Worm (Caenorhabditis elegans) whole organism, L4 larva: ENCODE results near the gene ifa-4.

Experiments
- D1046.2 ChIP-seq: fragments of 200-800 bp; sonication (Bioruptor generic); IDR thresholded peaks from 2 replicates; pipeline ENCODE4 v1.3.6; 2022; ENCODE audit warnings: missing genetic modification characterization, missing compliant biosample characterization
- T20F7.1 ChIP-seq: fragments of 200-800 bp; sonication (Bioruptor generic); optimal IDR thresholded peaks from 2 replicates; lab custom pipeline; 2018; ENCODE audit warnings: mild to moderate bottlenecking, missing genetic modification characterization, missing compliant biosample characterization
- Y48G9A.11 ChIP-seq: fragments of 200-800 bp; sonication (Bioruptor generic); IDR thresholded peaks from 2 replicates; pipeline ENCODE4 v1.3.6; 2022; ENCODE audit warnings: missing genetic modification reagents, missing genetic modification characterization, missing compliant biosample characterization
- Y75B8A.6 ChIP-seq: fragments of 200-800 bp; sonication (Bioruptor generic); IDR thresholded peaks from 2 replicates; pipeline ENCODE4 v1.3.6; 2022; ENCODE audit warnings: missing genetic modification reagents, missing genetic modification characterization, missing compliant biosample characterization
- aha-1 ChIP-seq: fragments of 150-350 bp; peaks from one replicate; lab custom pipeline; 2014; ENCODE audit warnings: missing biosample characterization, missing genetic modification characterization
- ama-1 ChIP-seq: fragments of 150-350 bp; optimal IDR thresholded peaks from 2 replicates; lab custom pipeline; 2014; ENCODE audit warnings: inconsistent platforms, mixed read lengths
- daf-16 ChIP-seq, 3 experiments: sonication (generic microtip); optimal IDR thresholded peaks; 2 replicates each; lab custom pipeline; 2016 to 2017; ENCODE audit warnings: missing genetic modification characterization in 3 of 3, missing genetic modification reagents in 3 of 3, mild to moderate bottlenecking in 2 of 3, missing compliant biosample characterization in 2 of 3, missing biosample characterization in 1 of 3, moderate library complexity in 1 of 3
- dmd-6 ChIP-seq: fragments of 200-800 bp; sonication (Bioruptor generic); IDR thresholded peaks from 2 replicates; pipeline ENCODE4 v1.3.6; 2022; ENCODE audit warnings: missing genetic modification reagents, missing genetic modification characterization, missing compliant biosample characterization
- dpl-1 ChIP-seq: fragments of 150-350 bp; optimal IDR thresholded peaks from 2 replicates; lab custom pipeline; 2014; ENCODE audit warnings: missing biosample characterization, missing genetic modification reagents, missing genetic modification characterization
- duxl-1 ChIP-seq: sonication (generic microtip); optimal IDR thresholded peaks from 2 replicates; lab custom pipeline; 2016; ENCODE audit warnings: mild to moderate bottlenecking, missing genetic modification characterization, moderate library complexity, missing compliant biosample characterization; ENCODE audit not compliant: poor library complexity
- dve-1 ChIP-seq: sonication (generic microtip); optimal IDR thresholded peaks from 2 replicates; lab custom pipeline; 2017; ENCODE audit warnings: antibody characterized with exemption, mild to moderate bottlenecking, missing genetic modification characterization, missing compliant biosample characterization; ENCODE audit not compliant: insufficient read depth
- egl-27 ChIP-seq: sonication (generic microtip); optimal IDR thresholded peaks from 3 replicates; lab custom pipeline; 2017; ENCODE audit warnings: missing biosample characterization, missing genetic modification reagents, missing genetic modification characterization
- fkh-10 ChIP-seq: fragments of 150-350 bp; optimal IDR thresholded peaks from 2 replicates; lab custom pipeline; 2014; ENCODE audit warnings: missing biosample characterization, missing genetic modification reagents, missing genetic modification characterization
- hlh-11 ChIP-seq: fragments of 200-800 bp; sonication (Bioruptor generic); optimal IDR thresholded peaks from 2 replicates; lab custom pipeline; 2018; ENCODE audit warnings: mild to moderate bottlenecking, missing genetic modification characterization, missing compliant biosample characterization
- hlh-30 ChIP-seq: sonication (generic microtip); optimal IDR thresholded peaks from 2 replicates; lab custom pipeline; 2017; ENCODE audit warnings: antibody characterized with exemption, mild to moderate bottlenecking, missing genetic modification characterization, missing compliant biosample characterization; ENCODE audit not compliant: insufficient read depth
- lsy-2 ChIP-seq, 2 experiments: fragments of 150-350 bp in 1 of 2; sonication (generic microtip) in 1 of 2; optimal IDR thresholded peaks; 2 replicates each; lab custom pipeline; 2014 to 2017; ENCODE audit warnings: missing biosample characterization in 2 of 2, missing genetic modification characterization in 2 of 2
- mxl-2 ChIP-seq: fragments of 200-800 bp; sonication (Bioruptor generic); conservative IDR thresholded peaks from 2 replicates; pipeline ENCODE4 v1.3.6; 2022; ENCODE audit warnings: missing genetic modification reagents, missing genetic modification characterization, missing compliant biosample characterization
- mxl-3 ChIP-seq: fragments of 200-800 bp; sonication (Bioruptor generic); optimal IDR thresholded peaks from 2 replicates; lab custom pipeline; 2018; ENCODE audit warnings: mild to moderate bottlenecking, missing genetic modification characterization, missing compliant biosample characterization
- nhr-111 ChIP-seq: fragments of 200-800 bp; sonication (Bioruptor generic); optimal IDR thresholded peaks from 2 replicates; lab custom pipeline; 2018; ENCODE audit warnings: mild to moderate bottlenecking, missing genetic modification characterization, missing compliant biosample characterization
- nhr-25 ChIP-seq: sonication (generic microtip); optimal IDR thresholded peaks from 2 replicates; lab custom pipeline; 2017; ENCODE audit warnings: missing genetic modification characterization, mild to moderate bottlenecking, missing compliant biosample characterization, antibody characterized with exemption, moderate library complexity, borderline replicate concordance; ENCODE audit not compliant: insufficient read depth
- nhr-28 ChIP-seq: fragments of 150-350 bp; optimal IDR thresholded peaks from 2 replicates; lab custom pipeline; 2014; ENCODE audit warnings: missing biosample characterization, missing genetic modification characterization
- nhr-42 ChIP-seq: fragments of 200-800 bp; sonication (Bioruptor generic); IDR thresholded peaks from 2 replicates; pipeline ENCODE4 v1.3.6; 2022; ENCODE audit warnings: missing genetic modification characterization, missing compliant biosample characterization
- nhr-6 ChIP-seq: fragments of 150-350 bp; optimal IDR thresholded peaks from 2 replicates; lab custom pipeline; 2014; ENCODE audit warnings: missing biosample characterization, missing genetic modification characterization
- pqm-1 ChIP-seq: sonication (generic microtip); optimal IDR thresholded peaks from 2 replicates; lab custom pipeline; 2017; ENCODE audit warnings: missing biosample characterization, missing genetic modification characterization
- sdz-12 ChIP-seq: fragments of 200-800 bp; sonication (Bioruptor generic); optimal IDR thresholded peaks from 2 replicates; lab custom pipeline; 2018; ENCODE audit warnings: mild to moderate bottlenecking, missing genetic modification characterization, missing compliant biosample characterization
- snpc-1.2 ChIP-seq: fragments of 200-800 bp; sonication (Bioruptor generic); IDR thresholded peaks from 2 replicates; pipeline ENCODE4 v1.3.6; 2022; ENCODE audit warnings: missing genetic modification reagents, missing genetic modification characterization, missing compliant biosample characterization
- spr-1 ChIP-seq: sonication (generic microtip); optimal IDR thresholded peaks from 2 replicates; lab custom pipeline; 2016; ENCODE audit warnings: mild to moderate bottlenecking, missing genetic modification characterization, missing compliant biosample characterization
- spr-3 ChIP-seq: fragments of 200-800 bp; sonication (Bioruptor generic); optimal IDR thresholded peaks from 2 replicates; lab custom pipeline; 2018; ENCODE audit warnings: mild to moderate bottlenecking, missing genetic modification characterization, missing compliant biosample characterization
- tra-1 ChIP-seq: fragments of 200-800 bp; sonication (Bioruptor generic); IDR thresholded peaks from 2 replicates; pipeline ENCODE4 v1.3.6; 2022; ENCODE audit warnings: missing genetic modification reagents, missing genetic modification characterization, missing compliant biosample characterization
- unc-130 ChIP-seq: sonication (generic microtip); optimal IDR thresholded peaks from 2 replicates; lab custom pipeline; 2016; ENCODE audit warnings: missing genetic modification reagents, missing genetic modification characterization, missing compliant biosample characterization
- unc-62 ChIP-seq, 3 experiments: fragments of 150-350 bp in 1 of 3; sonication (generic microtip); optimal IDR thresholded peaks in 2 of 3; peaks in 1 of 3; 1 replicate in 1 of 3; 2 replicates in 2 of 3; lab custom pipeline; 2014 to 2017; ENCODE audit warnings: missing biosample characterization in 3 of 3, missing genetic modification characterization in 3 of 3, missing genetic modification reagents in 3 of 3, missing genotype in 1 of 3
- zfp-3 ChIP-seq: fragments of 200-800 bp; sonication (Bioruptor generic); conservative IDR thresholded peaks from 2 replicates; pipeline ENCODE4 v1.3.6; 2022; ENCODE audit warnings: missing genetic modification reagents, missing genetic modification characterization, missing compliant biosample characterization
- zip-2 ChIP-seq: fragments of 150-350 bp; optimal IDR thresholded peaks from 2 replicates; lab custom pipeline; 2014; ENCODE audit warnings: missing biosample characterization, missing genetic modification characterization
- ztf-11 ChIP-seq: fragments of 150-350 bp; optimal IDR thresholded peaks from 2 replicates; lab custom pipeline; 2014; ENCODE audit warnings: missing biosample characterization, missing genetic modification characterization
- ztf-7 ChIP-seq: fragments of 150-350 bp; optimal IDR thresholded peaks from 2 replicates; lab custom pipeline; 2014; ENCODE audit warnings: missing biosample characterization, missing genetic modification characterization

ifa-4 gene

ce11 chrX:4911287-4911876 lies 4.4 kb downstream of the ifa-4 start:
- TF ChIP-seq dmd-6 (GFP tag; lab: Robert Waterston, UW) = peak; percentile 28; the same call in 1 of the 2 replicates
- no peak for TF ChIP-seq Y48G9A.11
- TF ChIP-seq dve-1 (tag; lab: Kevin White, UChicago) = peak; percentile 35
- TF ChIP-seq hlh-30 = peak; percentile 42
- peak; percentile 34 for TF ChIP-seq aha-1 (tag; lab: Kevin White, UChicago)
- TF ChIP-seq spr-3 (GFP tag; lab: Kevin White, UChicago) = no peak
- TF ChIP-seq mxl-2 (GFP tag; lab: Robert Waterston, UW) = no peak
- TF ChIP-seq fkh-10 (GFP tag; lab: Kevin White, UChicago) = no peak
- no peak for TF ChIP-seq unc-130 (GFP tag; lab: Kevin White, UChicago)
- no peak for TF ChIP-seq nhr-111
- peak in 1 of 2 experiments; percentile 22 for TF ChIP-seq unc-62 (GFP tag; optimal IDR thresholded peaks at IDR 0.05 in 1 of 2; lab: Kevin White, UChicago)
- TF ChIP-seq unc-62 (tag; optimal IDR thresholded peaks at IDR 0.05; lab: Kevin White, UChicago) = no peak

- TF ChIP-seq mxl-2 (GFP tag; lab: Robert Waterston, UW) (no peak), nhr-42 (GFP tag; lab: Robert Waterston, UW) (no peak), dmd-6 (GFP tag; lab: Robert Waterston, UW) (peak; percentile 49), ztf-7 (tag; lab: Kevin White, UChicago) (no peak), hlh-30 (peak; percentile 19), egl-27 (tag; lab: Kevin White, UChicago) (no peak), duxl-1 (tag; lab: Kevin White, UChicago) (no peak), Y48G9A.11 (no peak), daf-16 (GFP tag; optimal IDR thresholded peaks at IDR 0.05; lab: Kevin White, UChicago) (no peak), daf-16 (tag; optimal IDR thresholded peaks at IDR 0.05; lab: Kevin White, UChicago) (peak; percentile 46), zfp-3 (GFP tag; lab: Robert Waterston, UW) (no peak), spr-1 (no peak), dpl-1 (no peak), dve-1 (tag; lab: Kevin White, UChicago) (peak; percentile 62), nhr-28 (tag; lab: Kevin White, UChicago) (peak; percentile 57), pqm-1 (peak; percentile 84), hlh-11 (tag; lab: Kevin White, UChicago) (peak; percentile 59), tra-1 (GFP tag; lab: Robert Waterston, UW) (0 out of 2 replicates have a peak, but pooled peaks have one; percentile 20), sdz-12 (GFP tag; lab: Kevin White, UChicago) (no peak), aha-1 (tag; lab: Kevin White, UChicago) (no peak)
Measured at ce11 chrX:4905804-4906203, 10.0 kb downstream of the ifa-4 start, which contains the start of gene K05B2.2. Gene K05B2.2, plus strand, starts transcription at chrX:4906081.

- TF ChIP-seq lsy-2 (tag; optimal IDR thresholded peaks at IDR 0.05; lab: Kevin White, UChicago) (no peak), ztf-11 (tag; lab: Kevin White, UChicago) (no peak), aha-1 (tag; lab: Kevin White, UChicago) (no peak), mxl-3 (no peak), Y75B8A.6 (GFP tag; lab: Robert Waterston, UW) (no peak), ama-1 (lab: Kevin White, UChicago) (no peak), zfp-3 (GFP tag; lab: Robert Waterston, UW) (no peak), nhr-6 (tag; lab: Kevin White, UChicago) (no peak), sdz-12 (GFP tag; lab: Kevin White, UChicago) (no peak), T20F7.1 (GFP tag; lab: Kevin White, UChicago) (no peak), snpc-1.2 (no peak), D1046.2 (GFP tag; lab: Robert Waterston, UW) (no peak), nhr-25 (no peak), zip-2 (tag; lab: Kevin White, UChicago) (no peak), Y48G9A.11 (no peak)
Measured at ce11 chrX:4902376-4902775, 13.4 kb downstream of the ifa-4 start.
